Worm (Caenorhabditis elegans) whole organism, late embryonic: ENCODE results near the gene T11F9.7.

Experiments
- fkh-10 ChIP-seq: fragments of 150-350 bp; optimal IDR thresholded peaks from 2 replicates; lab custom pipeline; 2014; ENCODE audit warnings: missing biosample characterization, missing genetic modification reagents, missing genetic modification characterization
- nfya-1 ChIP-seq: sonication (generic microtip); optimal IDR thresholded peaks from 2 replicates; lab custom pipeline; 2017; ENCODE audit warnings: missing genetic modification characterization, mild to moderate bottlenecking, missing compliant biosample characterization, antibody characterized with exemption, moderate library complexity
- pat-9 ChIP-seq: fragments of 200-800 bp; sonication (Bioruptor generic); optimal IDR thresholded peaks from 2 replicates; lab custom pipeline; 2018; ENCODE audit warnings: mild to moderate bottlenecking, missing genetic modification characterization, moderate library complexity, missing compliant biosample characterization
- pax-1 ChIP-seq: fragments of 150-350 bp; optimal IDR thresholded peaks from 2 replicates; lab custom pipeline; 2014; ENCODE audit warnings: missing biosample characterization, missing genetic modification characterization
- sox-4 ChIP-seq: sonication (generic microtip); optimal IDR thresholded peaks from 2 replicates; lab custom pipeline; 2017; ENCODE audit warnings: mild to moderate bottlenecking, missing genetic modification characterization, inconsistent platforms, missing compliant biosample characterization
- syd-9 ChIP-seq: sonication (generic microtip); optimal IDR thresholded peaks from 2 replicates; lab custom pipeline; 2016; ENCODE audit warnings: mild to moderate bottlenecking, missing genetic modification characterization, moderate library complexity, missing compliant biosample characterization

DNA sequence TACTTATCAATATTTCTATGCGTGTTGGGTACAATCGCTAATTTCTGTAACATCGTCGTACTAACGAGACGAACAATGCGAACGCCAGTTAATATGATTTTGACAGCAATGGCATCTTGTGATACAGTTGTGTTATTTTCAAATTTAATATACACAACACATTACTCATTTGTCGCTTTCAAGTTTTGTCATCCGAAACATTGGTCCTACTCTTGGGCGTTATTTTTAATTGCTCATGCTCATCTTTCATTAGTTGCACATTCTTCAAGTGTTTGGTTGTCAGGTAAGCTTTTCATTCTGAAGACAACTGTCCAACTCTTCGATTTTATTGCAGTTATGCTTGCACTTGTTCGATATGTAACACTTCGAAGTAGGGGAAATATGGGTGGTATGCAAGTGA, 36.5 kb upstream of the T11F9.7 start:
- TF ChIP-seq pat-9 (tag; lab: Kevin White, UChicago) (no peak), nfya-1 (tag; lab: Kevin White, UChicago) (no peak), sox-4 (tag; lab: Kevin White, UChicago) (no peak), fkh-10 (GFP tag; lab: Kevin White, UChicago) (no peak), pax-1 (tag; lab: Kevin White, UChicago) (no peak), syd-9 (tag; lab: Kevin White, UChicago) (no peak)
